Worm (Caenorhabditis elegans) whole organism, L2 larva: ENCODE measurements around the gene col-155.

Experiments
- R02D3.7 ChIP-seq: fragments of 150-350 bp; optimal IDR thresholded peaks from 2 replicates; lab custom pipeline; 2014; ENCODE audit warnings: missing biosample characterization, missing genetic modification characterization
- ama-1 ChIP-seq: fragments of 150-350 bp; optimal IDR thresholded peaks from 2 replicates; lab custom pipeline; 2018; ENCODE audit warnings: inconsistent platforms
- nhr-12 ChIP-seq: fragments of 150-350 bp; optimal IDR thresholded peaks from 2 replicates; lab custom pipeline; 2014; ENCODE audit warnings: missing biosample characterization, missing genetic modification characterization
- skn-1 ChIP-seq: sonication (generic microtip); optimal IDR thresholded peaks from 2 replicates; lab custom pipeline; 2017; ENCODE audit warnings: missing biosample characterization, missing genetic modification characterization

- TF ChIP-seq R02D3.7 (tag; lab: Kevin White, UChicago): no peak
- no peak for TF ChIP-seq nhr-12 (tag; lab: Kevin White, UChicago)
- TF ChIP-seq skn-1: no peak
- TF ChIP-seq ama-1: no peak
These were observed 23.5 kb downstream of the col-155 start, which contains the start of gene dop-5 for ce11 chrV:11366129-11366528.
